Worm (Caenorhabditis elegans) whole organism, young adult: ENCODE data around the gene sos-1.
"Not testable (repeated sequence)": the region's sequence is repeated elsewhere in the genome, so short reads cannot be mapped to it uniquely, and the experiment has no call there.

ENCODE experiments used
- F55B11.4 ChIP-seq: sonication (generic microtip); optimal IDR thresholded peaks from 2 replicates; lab custom pipeline; 2016; ENCODE audit warnings: missing compliant biosample characterization, missing genetic modification characterization, borderline replicate concordance; ENCODE audit not compliant: insufficient read depth
- aptf-3 ChIP-seq: fragments of 200-800 bp; sonication (Bioruptor generic); IDR thresholded peaks from 2 replicates; pipeline ENCODE4 v1.3.6; 2022; ENCODE audit warnings: missing genetic modification characterization, missing compliant biosample characterization
- ceh-27 ChIP-seq: fragments of 200-800 bp; sonication (Bioruptor generic); optimal IDR thresholded peaks from 2 replicates; lab custom pipeline; 2018; ENCODE audit warnings: mild to moderate bottlenecking, missing genetic modification characterization, moderate library complexity, missing compliant biosample characterization
- ceh-79 ChIP-seq: sonication (generic microtip); optimal IDR thresholded peaks from 2 replicates; lab custom pipeline; 2017; ENCODE audit warnings: mild to moderate bottlenecking, missing genetic modification characterization, missing compliant biosample characterization
- lin-54 ChIP-seq: fragments of 200-800 bp; sonication (Bioruptor generic); optimal IDR thresholded peaks from 2 replicates; lab custom pipeline; 2018; ENCODE audit warnings: mild to moderate bottlenecking, missing genetic modification characterization, missing compliant biosample characterization
- mes-4 ChIP-seq: sonication (generic microtip); optimal IDR thresholded peaks from 2 replicates; lab custom pipeline; 2016; ENCODE audit warnings: missing genotype, missing genetic modification characterization, missing compliant biosample characterization
- nhr-120 ChIP-seq: fragments of 200-800 bp; sonication (Bioruptor generic); IDR thresholded peaks from 2 replicates; pipeline ENCODE4 v1.3.6; 2022; ENCODE audit warnings: missing genetic modification characterization, missing compliant biosample characterization
- snpc-3.4 ChIP-seq: sonication (generic microtip); optimal IDR thresholded peaks from 2 replicates; lab custom pipeline; 2017; ENCODE audit warnings: missing genetic modification characterization, mild to moderate bottlenecking, missing compliant biosample characterization, antibody characterized with exemption, moderate library complexity, missing genotype, missing genetic modification reagents
- ztf-25 ChIP-seq: fragments of 200-800 bp; sonication (Bioruptor generic); IDR thresholded peaks from 2 replicates; pipeline ENCODE4 v1.3.6; 2022; ENCODE audit warnings: missing genetic modification reagents, missing genetic modification characterization, missing compliant biosample characterization
- ztf-28 ChIP-seq: fragments of 200-800 bp; sonication (Bioruptor generic); IDR thresholded peaks from 2 replicates; pipeline ENCODE4 v1.3.6; 2022; ENCODE audit warnings: missing genetic modification reagents, missing genetic modification characterization, missing compliant biosample characterization

sos-1 gene

ce11 chrV:4474543-4474942 lies 74.5 kb downstream of the sos-1 start, which contains the start of gene str-35:
str-35 (plus strand) TSS chrV:4474843.
- not testable (repeated sequence) for TF ChIP-seq ztf-28 (GFP tag; lab: Robert Waterston, UW); nhr-120; snpc-3.4 (tag; lab: Kevin White, UChicago)

ce11 chrV:4471065-4471464 lies 78.0 kb downstream of the sos-1 start, which contains the start of gene T08H10.3:
T08H10.3 (plus strand) TSS chrV:4471365.
- TF ChIP-seq ceh-79 (tag; lab: Kevin White, UChicago) (no peak), ztf-25 (GFP tag; lab: Robert Waterston, UW) (no peak), mes-4 (tag; lab: Kevin White, UChicago) (no peak), ceh-27 (GFP tag; lab: Kevin White, UChicago) (no peak), aptf-3 (GFP tag; lab: Robert Waterston, UW) (no peak), F55B11.4 (no peak), lin-54 (GFP tag; lab: Kevin White, UChicago) (no peak)
